Fruit fly (Drosophila melanogaster): ENCODE results near the gene pico.

DNA sequence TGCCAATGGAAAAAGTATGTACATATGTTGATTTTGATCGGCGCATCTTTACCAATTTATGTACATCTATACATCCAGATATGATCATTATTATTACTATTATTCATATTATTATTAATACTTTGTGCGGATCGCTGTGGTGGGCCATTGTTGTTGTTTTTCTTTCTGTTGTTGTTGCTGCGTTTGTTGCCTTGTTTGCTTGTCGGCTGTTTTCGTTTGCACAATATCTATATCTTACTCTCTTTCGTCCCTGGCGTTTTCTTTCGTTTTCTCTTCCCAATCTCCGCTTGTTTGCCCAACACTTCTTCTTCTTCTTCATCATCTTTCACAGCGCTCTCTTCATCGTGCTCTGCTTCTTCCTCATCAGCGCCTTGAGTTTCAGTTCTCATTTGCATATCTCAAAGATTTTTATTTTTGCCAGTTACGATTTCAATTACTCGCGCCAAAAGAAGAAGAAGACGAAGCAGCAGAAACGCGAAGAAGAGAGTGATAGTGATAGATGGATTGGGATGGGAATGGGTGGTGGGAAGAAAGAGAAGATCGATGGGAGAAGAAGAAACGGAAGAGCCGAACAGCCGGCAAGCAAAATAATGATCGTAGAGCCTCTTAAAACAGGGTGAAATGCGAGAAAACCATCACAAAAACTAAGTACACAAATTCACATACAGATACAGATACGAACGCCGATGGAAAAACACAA lies 63.8 kb downstream of the pico start:
- TF ChIP-seq insv (optimal IDR thresholded peaks at IDR 0.05), result no peak
- no peak for TF ChIP-seq psq (optimal IDR thresholded peaks at IDR 0.05)
- TF ChIP-seq h (optimal IDR thresholded peaks at IDR 0.05), result no peak
